Worm (Caenorhabditis elegans) whole organism, early embryonic: ENCODE data around the gene npr-22.

Experiments used
- B0310.2 ChIP-seq: sonication (generic microtip); optimal IDR thresholded peaks from 2 replicates; lab custom pipeline; 2016; ENCODE audit warnings: mild to moderate bottlenecking, missing genetic modification characterization, missing compliant biosample characterization
- ama-1 ChIP-seq: fragments of 150-350 bp; optimal IDR thresholded peaks from 2 replicates; lab custom pipeline; 2014
- ceh-13 ChIP-seq: fragments of 200-800 bp; sonication (Bioruptor generic); optimal IDR thresholded peaks from 2 replicates; lab custom pipeline; 2018; ENCODE audit warnings: mild to moderate bottlenecking, missing genetic modification characterization, missing compliant biosample characterization
- ceh-36 ChIP-seq: sonication (generic microtip); optimal IDR thresholded peaks from 2 replicates; lab custom pipeline; 2016; ENCODE audit warnings: missing genetic modification characterization, inconsistent platforms, missing compliant biosample characterization
- flt-1 ChIP-seq: fragments of 200-800 bp; sonication (Bioruptor generic); IDR thresholded peaks from 2 replicates; pipeline ENCODE4 v1.3.6; 2022; ENCODE audit warnings: missing genetic modification characterization, missing compliant biosample characterization
- pes-1 ChIP-seq: fragments of 200-800 bp; sonication (Bioruptor generic); IDR thresholded peaks from 2 replicates; pipeline ENCODE4 v1.3.6; 2022; ENCODE audit warnings: missing genetic modification reagents, missing genetic modification characterization, missing compliant biosample characterization
- tbx-11 ChIP-seq: fragments of 200-800 bp; sonication (Bioruptor generic); IDR thresholded peaks from 2 replicates; pipeline ENCODE4 v1.3.6; 2022; ENCODE audit warnings: missing genetic modification characterization, missing compliant biosample characterization

- no peak for TF ChIP-seq ceh-13 (GFP tag; lab: Kevin White, UChicago)
- no peak for TF ChIP-seq flt-1 (GFP tag; lab: Robert Waterston, UW)
- TF ChIP-seq B0310.2 (tag; lab: Kevin White, UChicago): no peak
- no peak for TF ChIP-seq ama-1 (lab: Kevin White, UChicago)
- no peak for TF ChIP-seq ceh-36
- TF ChIP-seq tbx-11: no peak
- TF ChIP-seq pes-1 (GFP tag; lab: Robert Waterston, UW): no peak
Measured at ce11 chrIV:8534189-8534588, 25.0 kb upstream of the npr-22 start.
